Worm (Caenorhabditis elegans) whole organism, L1 larva: Measurements from ENCODE around the gene plpp-1.1.

Experiments used
- ceh-8 ChIP-seq: fragments of 200-800 bp; sonication (Bioruptor generic); optimal IDR thresholded peaks from 2 replicates; lab custom pipeline; 2018; ENCODE audit warnings: mild to moderate bottlenecking, missing genetic modification characterization, moderate library complexity, missing compliant biosample characterization
- ces-1 ChIP-seq: fragments of 150-350 bp; optimal IDR thresholded peaks from 2 replicates; lab custom pipeline; 2014; ENCODE audit warnings: missing biosample characterization, missing genetic modification reagents, missing genetic modification characterization
- jun-1 ChIP-seq: fragments of 150-350 bp; optimal IDR thresholded peaks from 2 replicates; lab custom pipeline; 2014; ENCODE audit warnings: missing biosample characterization, missing genetic modification reagents, missing genetic modification characterization
- lin-39 ChIP-seq: fragments of 150-350 bp; optimal IDR thresholded peaks from 2 replicates; lab custom pipeline; 2014; ENCODE audit warnings: missing biosample characterization, missing genetic modification reagents, missing genetic modification characterization
- nhr-12 ChIP-seq: sonication (generic microtip); optimal IDR thresholded peaks from 2 replicates; lab custom pipeline; 2017; ENCODE audit warnings: missing biosample characterization, missing genetic modification characterization
- unc-86 ChIP-seq: sonication (generic microtip); optimal IDR thresholded peaks from 2 replicates; lab custom pipeline; 2016; ENCODE audit warnings: missing genetic modification characterization, missing compliant biosample characterization
- zag-1 ChIP-seq: fragments of 150-350 bp; optimal IDR thresholded peaks from 2 replicates; lab custom pipeline; 2014; ENCODE audit warnings: missing biosample characterization, missing genetic modification characterization

ce11 chrII:3910737-3911136, 17.1 kb downstream of the plpp-1.1 start, which contains the start of gene bcmo-2:
- TF ChIP-seq lin-39 (tag; lab: Kevin White, UChicago) (no peak), zag-1 (tag; lab: Kevin White, UChicago) (no peak), jun-1 (tag; lab: Kevin White, UChicago) (no peak), ces-1 (GFP tag; lab: Kevin White, UChicago) (no peak), ceh-8 (GFP tag; lab: Kevin White, UChicago) (no peak), nhr-12 (tag; lab: Kevin White, UChicago) (no peak), unc-86 (tag; lab: Kevin White, UChicago) (no peak)
